Fruit fly (Drosophila melanogaster) whole organism: ENCODE results near the gene DnaJ-H.
"Not testable (repeated sequence)": the region's sequence is repeated elsewhere in the genome, so short reads cannot be mapped to it uniquely, and the experiment has no call there.

Source experiments
- pan ChIP-seq: fragments of >200 bp; optimal IDR thresholded peaks from 2 replicates; lab custom pipeline; 2017
- psq ChIP-seq: fragments of >200 bp; optimal IDR thresholded peaks from 2 replicates; lab custom pipeline; 2017
- usp ChIP-seq: fragments of >200 bp; optimal IDR thresholded peaks from 2 replicates; lab custom pipeline; 2017; ENCODE audit warnings: missing biosample characterization, missing genetic modification characterization, mixed read lengths

dm6 chr2L:13211764-13212265, 45.9 kb upstream of the DnaJ-H start, which contains the start of gene CG15482:
- not testable (repeated sequence) for TF ChIP-seq psq (lab: Kevin White, UChicago); usp; pan (lab: Kevin White, UChicago)
